Fruit fly (Drosophila melanogaster): ENCODE measurements around the gene Pi3K92E.

The Pi3K92E gene

DNA sequence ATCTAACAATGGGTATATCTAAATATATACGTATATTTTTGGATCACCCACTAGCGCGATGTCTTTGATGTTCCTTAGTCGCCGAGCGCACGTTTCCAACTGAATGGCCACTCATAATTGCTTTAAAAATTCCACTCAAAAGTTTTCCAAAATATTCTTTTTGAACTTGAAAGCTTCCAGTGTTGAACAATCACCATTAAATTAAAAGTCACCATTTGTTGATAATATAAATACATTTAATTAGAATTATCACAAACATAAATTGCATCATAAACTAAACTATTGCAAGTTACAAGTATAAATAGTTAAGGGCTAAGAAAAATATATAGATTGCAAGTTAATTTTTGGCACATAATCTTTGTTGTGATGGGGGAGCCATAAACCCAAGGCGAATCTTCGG is 17.8 kb upstream of the Pi3K92E start, which contains the start of gene GluRIID:
Gene GluRIID, minus strand, starts transcription at position 101 of the 400 bp plus-strand sequence.
- TF ChIP-seq CG11617 (GFP tag; optimal IDR thresholded peaks at IDR 0.05) = no peak
- no peak for TF ChIP-seq Clk (GFP tag; optimal IDR thresholded peaks at IDR 0.05)
- no peak for TF ChIP-seq CG12768 (GFP tag; optimal IDR thresholded peaks at IDR 0.05)
- TF ChIP-seq Crg-1 (GFP tag; optimal IDR thresholded peaks at IDR 0.05) = no peak
- no peak for TF ChIP-seq cic (GFP tag; optimal IDR thresholded peaks at IDR 0.05)
- no peak for TF ChIP-seq toe (GFP tag; optimal IDR thresholded peaks at IDR 0.05)
- TF ChIP-seq kay (GFP tag; ENCODE audit: borderline replicate concordance) = no peak
- no peak for TF ChIP-seq Mnt (GFP tag; optimal IDR thresholded peaks at IDR 0.05)
- no peak for TF ChIP-seq ovo (GFP tag; optimal IDR thresholded peaks at IDR 0.05)
- no peak for TF ChIP-seq CG5204 (GFP tag; optimal IDR thresholded peaks at IDR 0.05)
- TF ChIP-seq Hr96 (GFP tag; optimal IDR thresholded peaks at IDR 0.05) = no peak
- TF ChIP-seq bab1 (GFP tag; optimal IDR thresholded peaks at IDR 0.05) = no peak
- TF ChIP-seq CG33017 (tag; optimal IDR thresholded peaks at IDR 0.05) = no peak
- TF ChIP-seq tj (GFP tag; optimal IDR thresholded peaks at IDR 0.05) = no peak

dm6 chr3R:20648616-20649015 is 14.1 kb upstream of the Pi3K92E start, which contains the start of gene GluRIIE:
TSS of gene GluRIIE (minus strand) at chr3R:20648716.
- no peak for TF ChIP-seq CG1620 (GFP tag; optimal IDR thresholded peaks at IDR 0.05)
- no peak for TF ChIP-seq CG5204 (GFP tag; optimal IDR thresholded peaks at IDR 0.05)
- no peak for TF ChIP-seq CG7045 (GFP tag; optimal IDR thresholded peaks at IDR 0.05)
- no peak for TF ChIP-seq CG11617 (GFP tag; optimal IDR thresholded peaks at IDR 0.05)

DNA sequence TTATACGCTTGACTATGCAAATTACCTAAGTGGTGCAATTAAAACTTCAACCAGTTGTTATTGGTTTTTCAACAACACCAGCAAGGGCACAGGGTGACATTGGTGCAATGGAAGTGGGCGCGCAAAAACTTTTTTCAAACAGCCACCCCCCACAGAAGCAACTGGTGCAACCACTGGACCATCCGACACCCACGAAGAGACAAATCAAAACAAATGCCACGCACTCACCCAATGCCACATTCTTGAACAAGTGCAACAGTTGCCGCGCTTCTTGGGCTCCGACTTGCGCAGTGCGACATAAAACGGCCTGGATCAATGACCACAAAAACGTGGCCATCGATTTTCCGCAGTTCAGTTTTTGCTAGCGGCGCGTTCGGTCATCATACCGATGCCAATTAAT is 1.2 kb upstream of the Pi3K92E start:
- TF ChIP-seq bab1 (GFP tag; optimal IDR thresholded peaks at IDR 0.05) (no peak), Crg-1 (GFP tag; optimal IDR thresholded peaks at IDR 0.05) (no peak), CG1620 (GFP tag; optimal IDR thresholded peaks at IDR 0.05) (no peak), kay (GFP tag; ENCODE audit: borderline replicate concordance) (no peak), CG5204 (GFP tag; optimal IDR thresholded peaks at IDR 0.05) (no peak), CG7101 (tag; optimal IDR thresholded peaks at IDR 0.05) (no peak), CG12768 (GFP tag; optimal IDR thresholded peaks at IDR 0.05) (no peak), CG11617 (GFP tag; optimal IDR thresholded peaks at IDR 0.05) (no peak), Clk (GFP tag; optimal IDR thresholded peaks at IDR 0.05) (no peak), CG33017 (tag; optimal IDR thresholded peaks at IDR 0.05) (no peak), cic (GFP tag; optimal IDR thresholded peaks at IDR 0.05) (no peak), cnc (optimal IDR thresholded peaks at IDR 0.05) (no peak), CG14711 (tag; optimal IDR thresholded peaks at IDR 0.05) (no peak), pad (GFP tag; optimal IDR thresholded peaks at IDR 0.05) (no peak), CG7045 (GFP tag; optimal IDR thresholded peaks at IDR 0.05) (no peak), tj (GFP tag; optimal IDR thresholded peaks at IDR 0.05) (no peak), Hr96 (GFP tag; optimal IDR thresholded peaks at IDR 0.05) (no peak), toe (GFP tag; optimal IDR thresholded peaks at IDR 0.05) (no peak), ovo (GFP tag; optimal IDR thresholded peaks at IDR 0.05) (no peak), Mnt (GFP tag; optimal IDR thresholded peaks at IDR 0.05) (no peak)

DNA sequence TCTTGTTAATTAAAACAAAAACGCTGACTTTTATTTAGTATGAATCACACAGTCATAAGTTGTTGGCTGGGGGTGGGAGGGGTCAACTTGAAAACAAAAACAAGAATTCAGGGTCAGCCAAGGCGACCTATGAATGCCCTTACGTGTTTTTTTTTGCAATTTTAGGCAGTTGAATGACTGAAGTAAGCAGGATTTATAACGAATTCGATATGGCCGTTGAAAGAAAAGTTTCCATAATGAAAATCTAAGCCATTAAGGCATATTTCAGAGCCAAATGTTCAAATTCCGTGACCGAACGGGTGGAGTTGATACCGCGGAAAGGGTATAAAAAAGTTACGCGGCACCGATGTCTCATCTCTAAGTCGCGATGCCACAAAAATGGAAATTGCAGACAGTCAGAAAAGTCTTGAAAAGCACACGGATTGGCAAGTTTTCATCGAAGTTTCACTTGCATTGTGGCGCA is 517 bp downstream of the Pi3K92E start:
- TF ChIP-seq kay (GFP tag; ENCODE audit: borderline replicate concordance) = peak; percentile 99
- peak; percentile 72 for TF ChIP-seq bab1 (GFP tag; optimal IDR thresholded peaks at IDR 0.05)
- TF ChIP-seq CG7101 (tag; optimal IDR thresholded peaks at IDR 0.05) = peak; percentile 68
- TF ChIP-seq CG1620 (GFP tag; optimal IDR thresholded peaks at IDR 0.05) = peak; percentile 74
- TF ChIP-seq CG7045 (GFP tag; optimal IDR thresholded peaks at IDR 0.05) = peak; percentile 52
- TF ChIP-seq pad (GFP tag; optimal IDR thresholded peaks at IDR 0.05) = peak; percentile 31
- TF ChIP-seq Crg-1 (GFP tag; optimal IDR thresholded peaks at IDR 0.05) = no peak
- peak; percentile 73 for TF ChIP-seq CG11617 (GFP tag; optimal IDR thresholded peaks at IDR 0.05)
- TF ChIP-seq CG33017 (tag; optimal IDR thresholded peaks at IDR 0.05) = peak; percentile 77
- peak; percentile 81 for TF ChIP-seq CG12768 (GFP tag; optimal IDR thresholded peaks at IDR 0.05)
- no peak for TF ChIP-seq Clk (GFP tag; optimal IDR thresholded peaks at IDR 0.05)
- no peak for TF ChIP-seq toe (GFP tag; optimal IDR thresholded peaks at IDR 0.05)
- peak; percentile 75 for TF ChIP-seq tj (GFP tag; optimal IDR thresholded peaks at IDR 0.05)
- TF ChIP-seq cic (GFP tag; optimal IDR thresholded peaks at IDR 0.05) = peak; percentile 30
- TF ChIP-seq Mnt (GFP tag; optimal IDR thresholded peaks at IDR 0.05) = peak; percentile 59

DNA sequence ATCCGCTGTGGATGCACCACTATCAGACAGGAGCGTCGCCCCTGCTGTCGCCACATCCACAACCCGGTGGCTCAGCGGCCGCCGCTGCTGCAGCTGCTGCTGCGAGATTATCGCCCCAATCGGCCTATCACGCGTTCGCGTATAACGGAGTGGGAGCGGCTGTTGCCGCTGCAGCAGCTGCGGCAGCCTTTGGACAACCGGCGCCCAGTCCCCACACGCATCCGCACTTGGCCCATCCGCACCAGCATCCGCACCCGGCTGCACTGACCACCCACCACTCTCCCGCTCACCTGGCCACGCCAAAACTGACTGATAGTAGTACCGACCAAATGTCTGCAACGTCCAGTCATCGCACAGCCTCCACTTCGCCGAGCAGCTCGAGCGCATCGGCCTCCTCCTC is 8.4 kb downstream of the Pi3K92E start:
- TF ChIP-seq CG7101 (tag; optimal IDR thresholded peaks at IDR 0.05) = no peak
- no peak for TF ChIP-seq cnc (optimal IDR thresholded peaks at IDR 0.05)
- TF ChIP-seq kay (GFP tag; ENCODE audit: borderline replicate concordance) = no peak
- TF ChIP-seq Hr96 (GFP tag; optimal IDR thresholded peaks at IDR 0.05) = no peak

DNA sequence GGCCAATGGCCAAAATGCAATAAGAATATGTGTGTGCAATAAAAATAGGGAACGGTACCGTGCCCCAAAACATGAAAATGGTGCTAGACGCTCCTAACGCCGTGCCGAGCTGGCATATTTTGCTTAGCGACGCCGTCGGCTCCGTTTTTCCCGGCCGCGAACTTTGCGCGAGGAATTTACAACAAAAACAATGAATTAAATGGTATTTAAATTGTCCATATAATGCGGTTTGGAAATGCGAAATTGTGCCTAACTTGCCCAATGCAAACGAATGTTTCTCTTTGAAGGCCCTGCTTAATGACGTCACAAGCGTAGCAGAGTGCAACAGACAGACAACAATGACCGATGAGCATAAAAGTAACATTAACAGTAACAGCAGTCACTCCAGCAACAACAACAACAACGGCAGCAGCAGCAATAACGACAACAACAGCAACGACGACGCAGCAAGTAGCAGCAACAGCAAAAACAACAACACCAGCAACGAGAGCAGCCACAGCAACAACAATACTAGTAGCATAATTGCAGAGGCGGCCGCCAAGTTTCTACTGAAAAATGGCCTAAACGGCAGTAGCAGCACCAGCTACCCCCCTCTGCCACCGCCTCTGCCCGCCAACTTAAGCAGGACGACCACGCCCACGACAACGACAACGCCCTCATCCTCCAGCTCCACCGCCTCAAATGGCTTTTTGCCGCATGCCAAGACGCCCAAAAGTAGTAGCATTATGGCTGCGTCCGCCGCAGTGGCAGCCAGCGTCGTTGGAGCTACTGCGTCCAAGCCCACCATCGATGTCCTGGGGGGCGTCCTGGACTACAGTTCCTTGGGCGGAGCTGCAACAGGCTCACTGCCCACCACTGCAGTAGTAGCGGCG is 12.0 kb downstream of the Pi3K92E start:
- TF ChIP-seq CG11617 (GFP tag; optimal IDR thresholded peaks at IDR 0.05) (no peak), CG14711 (tag; optimal IDR thresholded peaks at IDR 0.05) (no peak), CG12768 (GFP tag; optimal IDR thresholded peaks at IDR 0.05) (no peak), cic (GFP tag; optimal IDR thresholded peaks at IDR 0.05) (no peak), cnc (optimal IDR thresholded peaks at IDR 0.05) (no peak), pad (GFP tag; optimal IDR thresholded peaks at IDR 0.05) (no peak), CG33017 (tag; optimal IDR thresholded peaks at IDR 0.05) (no peak), kay (GFP tag; ENCODE audit: borderline replicate concordance) (no peak), toe (GFP tag; optimal IDR thresholded peaks at IDR 0.05) (no peak), ovo (GFP tag; optimal IDR thresholded peaks at IDR 0.05) (no peak), tj (GFP tag; optimal IDR thresholded peaks at IDR 0.05) (no peak)
